Fruit fly (Drosophila melanogaster) S2 (cell line): ENCODE measurements around the gene hdly.

Source experiments
- CG8478 ChIP-seq: fragments of >200 bp; optimal IDR thresholded peaks from 2 replicates; lab custom pipeline; 2018
- CTCF ChIP-seq, 2 experiments: fragments of >200 bp; optimal IDR thresholded peaks; 2 replicates each; lab custom pipeline; 2018

dm6 chr3R:20873638-20874037 lies 40.5 kb upstream of the hdly start, which contains the start of gene TotB:
- TF ChIP-seq CG8478 (lab: Kevin White, UChicago), result no peak
- no peak for TF ChIP-seq CTCF (optimal IDR thresholded peaks at IDR 0.05; lab: Kevin White, UChicago)
